Worm (Caenorhabditis elegans) whole organism, L4 larva: ENCODE data around the gene R02D5.6.
A peak's percentile ranks its signal among the peaks of the same experiment; 100 is the strongest.

Source experiments
- F44E2.7 ChIP-seq: fragments of 200-800 bp; sonication (Bioruptor generic); IDR thresholded peaks from 2 replicates; pipeline ENCODE4 v2.1.2; 2022; ENCODE audit warnings: missing genetic modification characterization, missing compliant biosample characterization
- T20F7.1 ChIP-seq: fragments of 200-800 bp; sonication (Bioruptor generic); optimal IDR thresholded peaks from 2 replicates; lab custom pipeline; 2018; ENCODE audit warnings: mild to moderate bottlenecking, missing genetic modification characterization, missing compliant biosample characterization
- Y5F2A.4 ChIP-seq: fragments of 200-800 bp; sonication (Bioruptor generic); optimal IDR thresholded peaks from 2 replicates; lab custom pipeline; 2018; ENCODE audit warnings: mild to moderate bottlenecking, missing genetic modification characterization, missing compliant biosample characterization
- ZK337.2 ChIP-seq: fragments of 200-800 bp; sonication (Bioruptor generic); IDR thresholded peaks from 2 replicates; pipeline ENCODE4 v1.3.6; 2022; ENCODE audit warnings: missing genetic modification reagents, missing genetic modification characterization, missing compliant biosample characterization
- aha-1 ChIP-seq: fragments of 150-350 bp; peaks from one replicate; lab custom pipeline; 2014; ENCODE audit warnings: missing biosample characterization, missing genetic modification characterization
- ceh-28 ChIP-seq: fragments of 150-350 bp; optimal IDR thresholded peaks from 2 replicates; lab custom pipeline; 2014; ENCODE audit warnings: missing biosample characterization, missing genetic modification reagents, missing genetic modification characterization
- ceh-62 ChIP-seq: sonication (generic microtip); optimal IDR thresholded peaks from 2 replicates; lab custom pipeline; 2017; ENCODE audit warnings: missing biosample characterization, missing genetic modification characterization
- cey-2 ChIP-seq: sonication (generic microtip); optimal IDR thresholded peaks from 3 replicates; lab custom pipeline; 2017; ENCODE audit warnings: missing genetic modification characterization, mild to moderate bottlenecking, missing compliant biosample characterization, antibody characterized with exemption, borderline replicate concordance; ENCODE audit not compliant: insufficient read depth
- daf-12 ChIP-seq: fragments of 150-350 bp; optimal IDR thresholded peaks from 2 replicates; lab custom pipeline; 2014; ENCODE audit warnings: missing biosample characterization, missing genetic modification reagents, missing genetic modification characterization
- daf-19 ChIP-seq: fragments of 200-800 bp; sonication (Bioruptor generic); conservative IDR thresholded peaks from 2 replicates; pipeline ENCODE4 v1.3.6; 2022; ENCODE audit warnings: missing genetic modification characterization, missing compliant biosample characterization
- dmd-6 ChIP-seq: fragments of 200-800 bp; sonication (Bioruptor generic); IDR thresholded peaks from 2 replicates; pipeline ENCODE4 v1.3.6; 2022; ENCODE audit warnings: missing genetic modification reagents, missing genetic modification characterization, missing compliant biosample characterization
- dmd-9 ChIP-seq: fragments of 200-800 bp; sonication (Bioruptor generic); IDR thresholded peaks from 2 replicates; pipeline ENCODE4 v1.3.6; 2022; ENCODE audit warnings: missing genetic modification reagents, missing genetic modification characterization, missing compliant biosample characterization
- duxl-1 ChIP-seq: sonication (generic microtip); optimal IDR thresholded peaks from 2 replicates; lab custom pipeline; 2016; ENCODE audit warnings: mild to moderate bottlenecking, missing genetic modification characterization, moderate library complexity, missing compliant biosample characterization; ENCODE audit not compliant: poor library complexity
- dve-1 ChIP-seq: sonication (generic microtip); optimal IDR thresholded peaks from 2 replicates; lab custom pipeline; 2017; ENCODE audit warnings: antibody characterized with exemption, mild to moderate bottlenecking, missing genetic modification characterization, missing compliant biosample characterization; ENCODE audit not compliant: insufficient read depth
- egl-27 ChIP-seq: sonication (generic microtip); optimal IDR thresholded peaks from 3 replicates; lab custom pipeline; 2017; ENCODE audit warnings: missing biosample characterization, missing genetic modification reagents, missing genetic modification characterization
- fos-1 ChIP-seq: fragments of 150-350 bp; optimal IDR thresholded peaks from 2 replicates; lab custom pipeline; 2014; ENCODE audit warnings: missing biosample characterization, missing genetic modification characterization
- lim-7 ChIP-seq: fragments of 200-800 bp; sonication (Bioruptor generic); IDR thresholded peaks from 2 replicates; pipeline ENCODE4 v1.3.6; 2022; ENCODE audit warnings: missing genetic modification characterization, missing compliant biosample characterization
- lin-13 ChIP-seq: fragments of 150-350 bp; optimal IDR thresholded peaks from 2 replicates; lab custom pipeline; 2014; ENCODE audit warnings: missing biosample characterization, missing genetic modification reagents, missing genetic modification characterization
- madf-9 ChIP-seq: fragments of 200-800 bp; sonication (Bioruptor generic); conservative IDR thresholded peaks from 2 replicates; pipeline ENCODE4 v1.3.6; 2022; ENCODE audit warnings: missing genetic modification reagents, missing genetic modification characterization, missing compliant biosample characterization
- nhr-10 ChIP-seq: fragments of 150-350 bp; optimal IDR thresholded peaks from 2 replicates; lab custom pipeline; 2014; ENCODE audit warnings: missing biosample characterization, missing genetic modification characterization
- nhr-11 ChIP-seq: fragments of 150-350 bp; optimal IDR thresholded peaks from 2 replicates; lab custom pipeline; 2014; ENCODE audit warnings: missing biosample characterization, missing genetic modification characterization
- nhr-25 ChIP-seq: sonication (generic microtip); optimal IDR thresholded peaks from 2 replicates; lab custom pipeline; 2017; ENCODE audit warnings: missing genetic modification characterization, mild to moderate bottlenecking, missing compliant biosample characterization, antibody characterized with exemption, moderate library complexity, borderline replicate concordance; ENCODE audit not compliant: insufficient read depth
- nhr-28 ChIP-seq: fragments of 150-350 bp; optimal IDR thresholded peaks from 2 replicates; lab custom pipeline; 2014; ENCODE audit warnings: missing biosample characterization, missing genetic modification characterization
- nhr-41 ChIP-seq: fragments of 200-800 bp; sonication (Bioruptor generic); IDR thresholded peaks from 2 replicates; pipeline ENCODE4 v1.3.6; 2022; ENCODE audit warnings: missing genetic modification reagents, missing genetic modification characterization, missing compliant biosample characterization
- nhr-6 ChIP-seq: fragments of 150-350 bp; optimal IDR thresholded peaks from 2 replicates; lab custom pipeline; 2014; ENCODE audit warnings: missing biosample characterization, missing genetic modification characterization
- sdz-12 ChIP-seq: fragments of 200-800 bp; sonication (Bioruptor generic); optimal IDR thresholded peaks from 2 replicates; lab custom pipeline; 2018; ENCODE audit warnings: mild to moderate bottlenecking, missing genetic modification characterization, missing compliant biosample characterization
- tra-1 ChIP-seq: fragments of 200-800 bp; sonication (Bioruptor generic); IDR thresholded peaks from 2 replicates; pipeline ENCODE4 v1.3.6; 2022; ENCODE audit warnings: missing genetic modification reagents, missing genetic modification characterization, missing compliant biosample characterization
- unc-62 ChIP-seq, 3 experiments: fragments of 150-350 bp in 1 of 3; sonication (generic microtip); optimal IDR thresholded peaks in 2 of 3; peaks in 1 of 3; 1 replicate in 1 of 3; 2 replicates in 2 of 3; lab custom pipeline; 2014 to 2017; ENCODE audit warnings: missing biosample characterization in 3 of 3, missing genetic modification characterization in 3 of 3, missing genetic modification reagents in 3 of 3, missing genotype in 1 of 3
- zag-1 ChIP-seq: fragments of 150-350 bp; optimal IDR thresholded peaks from 2 replicates; lab custom pipeline; 2014; ENCODE audit warnings: missing biosample characterization, missing genetic modification characterization
- zfp-3 ChIP-seq: fragments of 200-800 bp; sonication (Bioruptor generic); conservative IDR thresholded peaks from 2 replicates; pipeline ENCODE4 v1.3.6; 2022; ENCODE audit warnings: missing genetic modification reagents, missing genetic modification characterization, missing compliant biosample characterization
- ztf-7 ChIP-seq: fragments of 150-350 bp; optimal IDR thresholded peaks from 2 replicates; lab custom pipeline; 2014; ENCODE audit warnings: missing biosample characterization, missing genetic modification characterization

R02D5.6 gene

DNA sequence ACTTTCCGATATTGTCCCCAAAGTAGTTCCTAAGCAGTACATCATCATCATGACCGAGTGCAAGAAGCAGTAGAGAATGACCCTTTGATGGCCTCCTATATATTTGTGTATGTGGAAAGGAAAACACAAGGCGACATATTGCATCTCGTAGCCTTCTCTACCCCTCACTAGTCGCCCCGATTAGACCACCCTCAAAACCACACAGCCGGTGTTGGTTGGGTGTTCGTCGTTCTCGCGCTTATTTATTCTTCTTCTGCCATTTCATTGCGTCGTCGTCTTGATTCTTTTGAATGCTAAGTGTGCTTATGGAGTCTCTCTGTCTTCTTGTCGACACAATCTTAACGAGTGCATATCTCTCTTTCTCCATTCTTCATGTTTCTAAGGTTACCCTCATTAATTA is 19.7 kb downstream of the R02D5.6 start:
- peak; percentile 13 for TF ChIP-seq nhr-28 (tag; lab: Kevin White, UChicago)
- TF ChIP-seq nhr-6: peak; percentile 62
- no peak for TF ChIP-seq nhr-11 (tag; lab: Kevin White, UChicago)
- TF ChIP-seq unc-62 (GFP tag; optimal IDR thresholded peaks at IDR 0.05 in 1 of 2; lab: Kevin White, UChicago): peak in 1 of 2 experiments; percentile 16
- no peak for TF ChIP-seq unc-62 (tag; optimal IDR thresholded peaks at IDR 0.05; lab: Kevin White, UChicago)
- TF ChIP-seq nhr-25 (tag; lab: Kevin White, UChicago): peak; percentile 4
- TF ChIP-seq duxl-1 (tag; lab: Kevin White, UChicago): no peak

DNA sequence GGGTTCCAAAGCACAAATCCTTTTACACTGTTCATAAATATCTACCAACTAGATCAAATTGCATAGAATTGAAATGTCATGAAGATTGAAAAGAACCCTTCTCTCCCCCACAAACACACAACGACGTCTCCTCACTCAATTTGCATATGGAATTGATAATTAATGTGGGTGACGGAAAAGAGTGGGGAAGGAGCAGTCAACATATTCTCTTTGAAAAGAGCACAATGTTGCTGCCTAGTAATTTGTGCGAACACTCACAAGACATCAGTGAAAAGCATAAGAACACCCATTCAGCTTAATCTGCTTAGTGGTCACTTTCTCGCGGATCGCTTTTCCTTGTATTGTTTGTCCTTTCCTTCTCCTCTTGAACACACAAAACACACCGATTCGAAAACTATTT is 21.5 kb downstream of the R02D5.6 start:
- TF ChIP-seq unc-62 (GFP tag; optimal IDR thresholded peaks at IDR 0.05 in 1 of 2; lab: Kevin White, UChicago) (peak in 1 of 2 experiments; percentile 58), unc-62 (tag; optimal IDR thresholded peaks at IDR 0.05; lab: Kevin White, UChicago) (no peak), ztf-7 (tag; lab: Kevin White, UChicago) (no peak), daf-12 (no peak), aha-1 (tag; lab: Kevin White, UChicago) (no peak)

DNA sequence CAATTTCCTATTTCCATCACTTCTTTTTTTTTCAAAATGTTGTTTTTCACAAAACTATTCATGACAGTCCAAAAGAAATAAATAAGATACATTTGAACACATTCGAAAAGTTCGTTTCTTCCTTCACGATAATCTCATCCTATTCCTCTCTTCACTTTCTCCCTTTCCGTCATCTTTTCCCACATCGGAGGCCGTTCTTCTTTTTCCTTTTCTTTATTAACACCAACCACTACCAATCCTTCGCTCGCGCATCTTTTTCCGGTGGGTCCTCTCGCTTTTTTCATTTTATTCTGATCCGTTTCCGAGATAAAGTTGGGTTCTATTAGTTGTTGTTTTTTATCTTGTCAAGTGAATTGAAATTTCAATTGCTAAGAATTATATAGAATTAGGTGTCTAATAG is 22.4 kb downstream of the R02D5.6 start:
- TF ChIP-seq ceh-62 (tag; lab: Kevin White, UChicago) (no peak), lin-13 (GFP tag; lab: Kevin White, UChicago) (no peak), fos-1 (tag; lab: Kevin White, UChicago) (no peak), nhr-11 (tag; lab: Kevin White, UChicago) (no peak), egl-27 (tag; lab: Kevin White, UChicago) (no peak), duxl-1 (tag; lab: Kevin White, UChicago) (no peak), ZK337.2 (GFP tag; lab: Robert Waterston, UW) (no peak), sdz-12 (no peak)

DNA sequence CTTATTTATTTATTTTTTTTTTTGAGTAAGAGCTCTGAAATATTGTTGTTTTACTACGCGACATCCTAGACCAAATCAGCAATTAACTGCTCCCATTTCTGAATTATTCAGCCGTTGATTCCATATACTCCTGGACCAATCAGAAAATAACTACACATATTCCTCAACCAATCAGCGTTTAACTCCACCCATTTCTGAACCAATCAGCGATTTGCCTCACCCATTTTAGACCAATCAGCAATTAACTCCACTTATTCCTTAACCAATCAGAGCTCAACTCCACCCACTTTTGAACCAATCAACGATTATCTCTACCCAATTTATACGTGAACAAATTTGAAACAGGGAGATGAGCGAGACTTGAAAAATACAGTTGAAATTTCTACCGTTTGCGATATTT is 24.2 kb downstream of the R02D5.6 start:
- peak in 1 of 2 experiments; percentile 40 for TF ChIP-seq unc-62 (GFP tag; optimal IDR thresholded peaks at IDR 0.05 in 1 of 2; lab: Kevin White, UChicago)
- TF ChIP-seq unc-62 (tag; optimal IDR thresholded peaks at IDR 0.05; lab: Kevin White, UChicago): no peak
- no peak for TF ChIP-seq nhr-10
- TF ChIP-seq aha-1 (tag; lab: Kevin White, UChicago): peak; percentile 11
- TF ChIP-seq nhr-6: no peak
- TF ChIP-seq lim-7 (GFP tag; lab: Robert Waterston, UW): no peak
- TF ChIP-seq tra-1 (GFP tag; lab: Robert Waterston, UW): no peak

DNA sequence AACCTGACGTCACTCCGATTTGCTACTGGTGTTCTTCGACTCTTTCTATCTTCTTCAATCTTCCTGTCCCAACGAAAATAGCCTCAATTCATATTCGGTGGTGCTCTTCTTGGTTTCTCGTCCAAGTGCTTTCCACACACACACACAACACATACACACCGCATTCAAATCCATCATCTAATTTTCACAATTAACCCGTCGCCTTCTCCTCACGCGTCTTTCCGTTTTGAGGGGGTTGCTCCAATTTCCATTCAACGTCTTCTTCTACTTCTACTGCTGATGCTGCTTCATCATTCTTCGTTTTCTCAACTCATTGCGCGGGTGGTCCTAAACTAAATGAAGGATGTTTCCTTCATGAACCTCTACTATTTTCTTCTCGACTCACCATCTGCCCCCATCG is 26.8 kb downstream of the R02D5.6 start:
- no peak for TF ChIP-seq cey-2 (tag; lab: Kevin White, UChicago)
- TF ChIP-seq F44E2.7 (GFP tag; lab: Robert Waterston, UW): no peak
- no peak for TF ChIP-seq aha-1 (tag; lab: Kevin White, UChicago)
- TF ChIP-seq dve-1 (tag; lab: Kevin White, UChicago): no peak
- TF ChIP-seq T20F7.1 (GFP tag; lab: Kevin White, UChicago): no peak
- TF ChIP-seq daf-19 (GFP tag; lab: Robert Waterston, UW): no peak
- TF ChIP-seq nhr-11 (tag; lab: Kevin White, UChicago): no peak
- TF ChIP-seq zag-1 (tag; lab: Kevin White, UChicago): no peak

DNA sequence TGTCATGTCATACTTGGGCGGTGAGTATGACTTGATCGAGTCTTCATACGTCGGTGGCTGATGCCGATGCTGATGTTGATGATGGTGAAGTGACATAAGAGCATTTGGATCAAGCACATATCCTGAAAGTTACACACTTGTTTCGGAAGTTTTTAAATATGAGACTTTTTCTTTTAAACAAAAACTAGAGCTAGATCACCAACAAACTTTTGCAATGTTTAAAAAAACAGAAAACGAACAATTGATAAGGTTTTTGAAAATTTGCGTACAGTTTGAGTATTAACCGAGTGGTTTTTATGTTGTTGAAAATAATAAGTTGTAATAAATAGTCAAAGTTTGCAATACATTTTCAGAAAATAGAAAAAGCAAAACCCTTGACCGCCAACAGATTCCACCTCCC is 33.3 kb downstream of the R02D5.6 start, which contains the start of gene R02D5.4:
R02D5.4 (minus strand) TSS at position 101 of the 400 bp plus-strand sequence.
- TF ChIP-seq dmd-6 (GFP tag; lab: Robert Waterston, UW) (no peak), daf-12 (no peak), nhr-41 (GFP tag; lab: Robert Waterston, UW) (no peak), madf-9 (GFP tag; lab: Robert Waterston, UW) (no peak), nhr-10 (no peak), lim-7 (GFP tag; lab: Robert Waterston, UW) (no peak), ceh-28 (tag; lab: Kevin White, UChicago) (no peak), cey-2 (tag; lab: Kevin White, UChicago) (no peak), nhr-25 (tag; lab: Kevin White, UChicago) (no peak), zfp-3 (no peak), dmd-9 (GFP tag; lab: Robert Waterston, UW) (no peak), Y5F2A.4 (GFP tag; lab: Kevin White, UChicago) (no peak)
